Fruit fly (Drosophila melanogaster) whole organism, embryonic: ENCODE data around the gene CG3117.

ENCODE experiments used
- Blimp-1 ChIP-seq: fragments of 200-800 bp; sonication (Bioruptor generic); optimal IDR thresholded peaks from 3 replicates; lab custom pipeline; 2018; ENCODE audit warnings: missing biosample characterization, missing genetic modification characterization, mild to moderate bottlenecking, moderate library complexity, missing genetic modification reagents
- CG10274 ChIP-seq: fragments of 200-800 bp; sonication (Bioruptor generic); optimal IDR thresholded peaks from 3 replicates; lab custom pipeline; 2017; ENCODE audit warnings: missing biosample characterization, mild to moderate bottlenecking, missing genetic modification characterization
- Gug ChIP-seq: fragments of 200-800 bp; sonication (Bioruptor generic); IDR thresholded peaks from 4 replicates; pipeline ENCODE4 v1.3.6; 2022; ENCODE audit warnings: missing biosample characterization, missing genetic modification characterization
- Usf ChIP-seq: fragments of 200-800 bp; sonication (Bioruptor generic); optimal IDR thresholded peaks from 2 replicates; lab custom pipeline; 2017; ENCODE audit warnings: missing genotype, missing biosample characterization, missing genetic modification characterization
- oc ChIP-seq: fragments of 200-800 bp; sonication (Bioruptor generic); optimal IDR thresholded peaks from 2 replicates; lab custom pipeline; 2018; ENCODE audit warnings: missing biosample characterization, mild to moderate bottlenecking, missing genetic modification characterization, moderate library complexity
- pita ChIP-seq: fragments of 200-800 bp; sonication (Bioruptor generic); optimal IDR thresholded peaks from 2 replicates; lab custom pipeline; 2017; ENCODE audit warnings: missing biosample characterization, mild to moderate bottlenecking, missing genetic modification characterization
- usp ChIP-seq: fragments of >200 bp; optimal IDR thresholded peaks from 2 replicates; lab custom pipeline; 2017; ENCODE audit warnings: missing biosample characterization, missing genetic modification characterization

DNA sequence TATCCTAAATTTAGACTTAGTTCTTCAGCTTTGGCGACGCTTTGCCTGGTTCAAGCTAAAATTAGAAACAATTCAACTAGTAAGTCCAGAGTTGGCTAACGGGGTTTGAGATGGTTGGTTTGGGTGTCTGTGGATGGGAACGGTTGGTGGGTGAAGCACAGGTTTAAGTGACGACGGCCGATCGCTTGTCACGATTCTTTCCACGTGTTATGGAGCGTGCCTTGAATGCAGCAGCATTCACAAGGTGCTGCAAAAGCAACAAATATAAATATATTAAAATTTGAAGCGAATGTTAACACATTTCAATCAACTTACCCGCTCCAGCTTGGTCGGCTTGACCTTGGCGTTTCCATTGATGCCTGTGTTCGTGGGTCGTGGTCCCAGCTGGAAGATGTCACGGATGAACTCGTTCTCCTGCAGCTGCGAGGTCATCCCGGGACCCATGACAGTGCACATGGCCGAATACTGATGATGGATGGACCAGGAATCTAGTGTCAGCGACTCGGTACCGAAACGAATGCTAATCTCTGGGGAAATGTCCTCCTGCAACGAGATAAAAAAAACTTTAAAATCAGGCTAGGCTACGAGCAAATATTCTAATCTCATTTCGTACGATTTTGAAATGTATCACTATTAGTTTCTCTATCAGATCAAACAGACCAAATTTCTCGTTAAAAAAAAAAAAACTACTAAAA, 22.1 kb upstream of the CG3117 start, which contains the start of gene CG8813:
- TF ChIP-seq pita (no peak), Blimp-1 (GFP tag; lab: Kevin White, UChicago) (no peak), usp (GFP tag; lab: Kevin White, UChicago) (no peak), oc (no peak), CG10274 (GFP tag; lab: Kevin White, UChicago) (no peak), Gug (no peak), Usf (GFP tag; lab: Kevin White, UChicago) (no peak)
